Worm (Caenorhabditis elegans) whole organism, midembryonic: ENCODE results near the gene pals-20.

Experiments used
- med-1 ChIP-seq: sonication (generic microtip); optimal IDR thresholded peaks from 2 replicates; lab custom pipeline; 2017; ENCODE audit warnings: missing genetic modification characterization, mild to moderate bottlenecking, missing compliant biosample characterization, antibody characterized with exemption, missing genetic modification reagents; ENCODE audit not compliant: insufficient read depth
- ref-1 ChIP-seq: fragments of 200-800 bp; sonication (Bioruptor generic); conservative IDR thresholded peaks from 2 replicates; pipeline ENCODE4 v1.3.6; 2022; ENCODE audit warnings: missing genetic modification reagents, missing genetic modification characterization, missing compliant biosample characterization
- tab-1 ChIP-seq: fragments of 200-800 bp; sonication (Bioruptor generic); IDR thresholded peaks from 2 replicates; pipeline ENCODE4 v1.3.6; 2022; ENCODE audit warnings: missing genetic modification characterization, missing compliant biosample characterization
- ztf-29 ChIP-seq: fragments of 200-800 bp; sonication (Bioruptor generic); IDR thresholded peaks from 2 replicates; pipeline ENCODE4 v1.3.6; 2022; ENCODE audit warnings: missing genetic modification reagents, missing genetic modification characterization, missing compliant biosample characterization

DNA sequence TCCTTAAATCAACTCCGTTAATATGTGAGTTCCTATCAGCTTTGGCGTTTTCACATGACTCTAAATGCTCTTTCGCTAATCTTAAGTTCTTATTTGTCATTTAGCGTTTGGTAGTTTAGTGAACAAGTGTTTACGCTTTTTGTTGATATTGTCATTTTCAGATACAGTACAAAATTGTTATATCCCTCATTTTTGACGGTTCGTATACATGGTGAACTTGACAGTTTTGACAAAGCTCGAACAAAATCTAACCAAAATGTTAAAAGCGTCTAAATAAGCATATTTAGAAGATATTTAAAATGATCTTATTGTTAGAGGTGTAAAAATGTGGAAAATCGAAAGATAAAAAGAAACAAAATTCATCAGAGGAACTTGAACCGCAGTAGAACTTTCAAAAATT lies 4.6 kb downstream of the pals-20 start:
- TF ChIP-seq ztf-29 (GFP tag; lab: Robert Waterston, UW) (no peak), med-1 (GFP tag; lab: Kevin White, UChicago) (no peak), ref-1 (GFP tag; lab: Robert Waterston, UW) (no peak), tab-1 (GFP tag; lab: Robert Waterston, UW) (no peak)
